Worm (Caenorhabditis elegans): Measurements from ENCODE around the gene F42D1.4.

Gene F42D1.4

DNA sequence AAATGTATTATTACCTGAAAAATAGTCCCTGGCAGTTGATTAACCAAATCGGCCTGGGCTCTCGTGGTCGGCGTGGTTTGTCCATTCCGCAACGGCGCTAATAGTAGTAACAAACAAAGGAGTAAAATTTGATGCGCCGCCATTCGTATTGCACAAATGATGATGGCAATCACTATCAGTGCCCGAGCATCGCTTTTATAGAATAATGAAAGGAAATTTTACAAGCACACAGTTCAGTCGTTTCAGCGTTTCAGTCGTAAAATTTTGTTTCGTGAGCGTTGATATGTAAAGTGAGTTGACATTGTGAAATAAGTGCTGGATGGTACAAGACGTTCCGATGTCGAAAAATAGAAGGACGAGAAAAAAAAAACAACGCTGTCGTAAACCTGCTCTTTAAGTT lies 35.4 kb upstream of the F42D1.4 start, which contains the start of gene Y16B4A.2:
Gene Y16B4A.2, minus strand, starts transcription at position 170 of the 400 bp plus-strand sequence.
- TF ChIP-seq B0310.2 (tag; optimal IDR thresholded peaks at IDR 0.05) = no peak
- no peak for TF ChIP-seq tbx-11 (GFP tag; IDR thresholded peaks at IDR 0.05)
- no peak for TF ChIP-seq flt-1 (GFP tag; IDR thresholded peaks at IDR 0.05)

DNA sequence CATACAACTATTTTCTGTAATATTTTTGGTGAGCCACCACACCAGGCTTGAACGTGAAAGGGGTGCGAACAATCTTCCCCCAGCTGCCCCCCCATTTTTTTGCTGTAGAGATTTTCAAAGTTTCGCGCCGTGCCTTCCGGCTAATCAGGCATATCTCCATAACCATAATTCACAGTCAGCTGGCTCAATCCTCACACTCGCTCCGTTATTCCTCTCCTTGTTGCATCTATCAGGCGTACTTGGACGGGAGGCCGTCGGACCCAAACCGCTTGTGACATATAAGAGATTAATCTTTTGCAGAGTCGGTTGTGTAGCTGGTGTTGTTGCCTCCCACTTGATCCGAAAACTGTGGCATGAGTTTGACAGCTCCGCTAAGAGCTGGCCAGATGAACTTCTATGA lies 33.8 kb upstream of the F42D1.4 start, which contains the start of gene unc-3:
Gene unc-3, plus strand, starts transcription at position 301 of the 400 bp plus-strand sequence.
- no peak for TF ChIP-seq tra-4 (tag; optimal IDR thresholded peaks at IDR 0.05)
- TF ChIP-seq ceh-36 (tag; optimal IDR thresholded peaks at IDR 0.05) = no peak
- TF ChIP-seq scrt-1 (GFP tag; IDR thresholded peaks at IDR 0.05) = no peak
- TF ChIP-seq aly-1 (tag; optimal IDR thresholded peaks at IDR 0.05) = no peak
- no peak for TF ChIP-seq tbx-11 (GFP tag; IDR thresholded peaks at IDR 0.05)
- TF ChIP-seq tbx-37 (GFP tag; conservative IDR thresholded peaks at IDR 0.05) = no peak

DNA sequence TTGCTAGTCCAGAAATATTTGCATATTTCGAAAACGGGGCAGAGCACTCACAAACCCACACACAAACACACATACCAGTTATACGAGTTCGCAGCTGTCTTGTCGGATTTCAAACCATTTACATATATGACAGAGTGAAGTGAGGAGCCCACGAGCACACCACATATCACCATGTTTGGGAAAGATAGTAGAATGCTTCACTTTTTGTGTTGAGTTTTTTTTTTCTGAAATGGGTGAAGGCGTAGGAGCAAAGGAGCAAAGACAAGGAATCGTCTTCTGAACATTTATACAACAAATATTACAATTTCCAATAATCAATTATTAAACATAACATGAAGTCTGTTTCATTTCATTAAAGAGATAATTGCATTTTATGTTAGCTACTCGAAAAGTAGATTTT lies 31.8 kb upstream of the F42D1.4 start:
- TF ChIP-seq ceh-13 (GFP tag; optimal IDR thresholded peaks at IDR 0.05) = no peak
- no peak for TF ChIP-seq tbx-11 (GFP tag; IDR thresholded peaks at IDR 0.05)
- TF ChIP-seq pes-1 (GFP tag; IDR thresholded peaks at IDR 0.05) = no peak
- no peak for TF ChIP-seq ceh-36 (tag; optimal IDR thresholded peaks at IDR 0.05)
- TF ChIP-seq ama-1 (optimal IDR thresholded peaks at IDR 0.05) = no peak

DNA sequence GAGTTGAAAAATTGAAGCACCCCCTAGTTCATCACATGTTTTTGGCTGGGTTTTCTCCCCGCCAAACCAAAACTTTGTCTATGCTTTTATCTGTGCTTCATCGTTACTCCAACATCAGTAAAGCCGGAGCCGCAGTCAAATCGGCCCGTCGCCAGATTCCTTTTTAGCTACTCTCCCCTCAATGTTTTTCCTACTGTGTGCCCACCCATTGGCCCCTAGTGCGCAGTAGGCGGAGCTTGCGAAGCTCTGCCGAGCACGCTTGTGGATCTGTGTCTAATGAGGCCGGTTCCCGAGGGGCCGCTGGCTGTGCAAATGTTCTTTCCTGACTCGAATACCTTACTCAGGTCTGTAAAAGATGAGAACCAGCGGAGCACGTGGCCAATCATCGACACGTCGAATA lies 30.7 kb upstream of the F42D1.4 start:
- TF ChIP-seq scrt-1 (GFP tag; IDR thresholded peaks at IDR 0.05) (no peak), hmg-4 (GFP tag; optimal IDR thresholded peaks at IDR 0.05) (peak; percentile 29), pes-1 (GFP tag; IDR thresholded peaks at IDR 0.05) (no peak), flt-1 (GFP tag; IDR thresholded peaks at IDR 0.05) (no peak), tra-4 (tag; optimal IDR thresholded peaks at IDR 0.05) (no peak)

DNA sequence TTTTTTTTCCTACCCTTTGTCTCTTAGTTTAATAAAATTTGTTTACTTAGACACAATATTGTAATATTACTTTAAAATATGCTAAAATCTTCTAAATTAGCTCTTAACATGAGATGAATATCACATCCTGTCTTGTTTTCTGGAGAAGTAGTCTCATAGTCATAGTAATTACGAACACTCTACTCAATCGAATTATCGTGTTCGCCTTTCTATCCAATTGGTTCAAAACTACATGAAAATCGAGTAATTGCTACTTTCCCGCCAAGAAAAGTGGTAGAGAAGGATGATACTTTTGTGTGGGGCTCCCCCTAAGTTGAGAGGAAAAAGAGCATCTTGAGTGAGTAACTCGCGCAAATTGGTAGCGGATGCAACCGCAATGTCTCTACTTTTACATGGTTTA lies 28.9 kb upstream of the F42D1.4 start:
- TF ChIP-seq hmbx-1 (tag; optimal IDR thresholded peaks at IDR 0.05) (no peak), B0310.2 (tag; optimal IDR thresholded peaks at IDR 0.05) (no peak), scrt-1 (GFP tag; IDR thresholded peaks at IDR 0.05) (no peak), ceh-36 (tag; optimal IDR thresholded peaks at IDR 0.05) (no peak), ceh-13 (GFP tag; optimal IDR thresholded peaks at IDR 0.05) (no peak), tbx-11 (GFP tag; IDR thresholded peaks at IDR 0.05) (no peak), aly-1 (tag; optimal IDR thresholded peaks at IDR 0.05) (no peak), ets-7 (tag; optimal IDR thresholded peaks at IDR 0.05) (no peak), tbx-37 (GFP tag; conservative IDR thresholded peaks at IDR 0.05) (no peak), F13C5.2 (tag; optimal IDR thresholded peaks at IDR 0.05) (no peak), ama-1 (optimal IDR thresholded peaks at IDR 0.05) (no peak)

DNA sequence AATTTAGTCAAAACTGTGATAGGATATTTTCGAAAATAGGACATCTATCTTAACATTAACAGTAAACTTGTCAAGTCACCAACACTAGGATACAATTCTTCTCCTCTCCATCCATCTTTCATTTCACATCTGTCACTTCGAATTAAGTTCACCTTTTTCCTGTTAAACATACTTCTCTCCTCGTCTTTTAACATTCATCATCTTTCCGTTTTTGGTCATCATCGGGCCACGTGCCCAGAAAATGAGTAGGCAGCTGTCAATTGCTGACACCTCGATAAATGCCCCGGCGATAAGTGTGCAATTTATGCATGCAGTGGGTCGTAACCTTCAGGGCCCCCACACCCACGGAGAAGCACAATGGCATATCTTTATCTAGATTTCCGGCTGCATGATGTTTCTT lies 26.9 kb upstream of the F42D1.4 start:
- TF ChIP-seq tbx-37 (GFP tag; conservative IDR thresholded peaks at IDR 0.05) (no peak), ceh-36 (tag; optimal IDR thresholded peaks at IDR 0.05) (no peak), sea-1 (GFP tag; conservative IDR thresholded peaks at IDR 0.05) (no peak), tbx-11 (GFP tag; IDR thresholded peaks at IDR 0.05) (no peak), flt-1 (GFP tag; IDR thresholded peaks at IDR 0.05) (no peak), ceh-13 (GFP tag; optimal IDR thresholded peaks at IDR 0.05) (no peak), ets-7 (tag; optimal IDR thresholded peaks at IDR 0.05) (no peak), tra-4 (tag; optimal IDR thresholded peaks at IDR 0.05) (no peak), pes-1 (GFP tag; IDR thresholded peaks at IDR 0.05) (no peak), ama-1 (optimal IDR thresholded peaks at IDR 0.05) (no peak), aly-1 (tag; optimal IDR thresholded peaks at IDR 0.05) (no peak), B0310.2 (tag; optimal IDR thresholded peaks at IDR 0.05) (no peak), hmg-4 (GFP tag; optimal IDR thresholded peaks at IDR 0.05) (no peak), F13C5.2 (tag; optimal IDR thresholded peaks at IDR 0.05) (no peak), hmbx-1 (tag; optimal IDR thresholded peaks at IDR 0.05) (no peak), scrt-1 (GFP tag; IDR thresholded peaks at IDR 0.05) (no peak), hnd-1 (tag; optimal IDR thresholded peaks at IDR 0.05) (no peak)

DNA sequence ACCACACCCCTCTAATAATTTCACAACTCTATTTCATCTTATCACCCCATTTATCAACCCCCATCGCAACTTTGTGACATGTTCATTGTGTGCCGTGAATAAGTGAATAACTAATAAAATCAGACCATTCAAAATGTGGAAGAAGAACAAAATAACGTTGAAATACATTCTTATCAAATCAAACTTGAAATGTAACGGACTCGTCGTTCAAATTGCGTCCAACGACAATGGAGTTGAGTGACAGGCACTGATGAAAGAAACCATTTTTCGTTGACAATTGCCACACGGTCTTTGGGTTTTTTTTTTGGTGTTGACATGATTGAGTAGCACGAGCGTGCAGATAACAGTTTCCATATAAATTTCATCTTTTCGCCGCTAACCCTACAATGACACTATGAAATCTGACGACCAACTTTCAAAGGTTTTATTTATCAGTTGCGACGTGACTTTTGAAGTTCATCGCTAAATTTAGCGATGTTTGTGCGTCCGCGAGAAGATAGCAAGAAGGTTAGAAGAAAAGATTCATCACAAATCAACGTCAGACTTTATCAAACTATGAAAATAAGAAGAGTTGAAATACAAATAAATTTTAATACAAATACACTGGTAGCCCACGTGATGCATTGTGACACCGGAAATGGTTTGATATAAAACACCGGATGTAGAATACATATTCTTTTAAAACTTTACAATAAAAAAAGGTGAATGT lies 23.4 kb upstream of the F42D1.4 start:
- TF ChIP-seq F13C5.2 (tag; optimal IDR thresholded peaks at IDR 0.05) = no peak
- no peak for TF ChIP-seq hnd-1 (tag; optimal IDR thresholded peaks at IDR 0.05)
- no peak for TF ChIP-seq tra-4 (tag; optimal IDR thresholded peaks at IDR 0.05)
- TF ChIP-seq hmbx-1 (tag; optimal IDR thresholded peaks at IDR 0.05) = no peak
- no peak for TF ChIP-seq ets-7 (tag; optimal IDR thresholded peaks at IDR 0.05)
- no peak for TF ChIP-seq tbx-37 (GFP tag; conservative IDR thresholded peaks at IDR 0.05)
- no peak for TF ChIP-seq aly-1 (tag; optimal IDR thresholded peaks at IDR 0.05)
- TF ChIP-seq sea-1 (GFP tag; conservative IDR thresholded peaks at IDR 0.05) = no peak
- no peak for TF ChIP-seq tbx-11 (GFP tag; IDR thresholded peaks at IDR 0.05)
- TF ChIP-seq flt-1 (GFP tag; IDR thresholded peaks at IDR 0.05) = no peak
- TF ChIP-seq ama-1 (optimal IDR thresholded peaks at IDR 0.05) = no peak

DNA sequence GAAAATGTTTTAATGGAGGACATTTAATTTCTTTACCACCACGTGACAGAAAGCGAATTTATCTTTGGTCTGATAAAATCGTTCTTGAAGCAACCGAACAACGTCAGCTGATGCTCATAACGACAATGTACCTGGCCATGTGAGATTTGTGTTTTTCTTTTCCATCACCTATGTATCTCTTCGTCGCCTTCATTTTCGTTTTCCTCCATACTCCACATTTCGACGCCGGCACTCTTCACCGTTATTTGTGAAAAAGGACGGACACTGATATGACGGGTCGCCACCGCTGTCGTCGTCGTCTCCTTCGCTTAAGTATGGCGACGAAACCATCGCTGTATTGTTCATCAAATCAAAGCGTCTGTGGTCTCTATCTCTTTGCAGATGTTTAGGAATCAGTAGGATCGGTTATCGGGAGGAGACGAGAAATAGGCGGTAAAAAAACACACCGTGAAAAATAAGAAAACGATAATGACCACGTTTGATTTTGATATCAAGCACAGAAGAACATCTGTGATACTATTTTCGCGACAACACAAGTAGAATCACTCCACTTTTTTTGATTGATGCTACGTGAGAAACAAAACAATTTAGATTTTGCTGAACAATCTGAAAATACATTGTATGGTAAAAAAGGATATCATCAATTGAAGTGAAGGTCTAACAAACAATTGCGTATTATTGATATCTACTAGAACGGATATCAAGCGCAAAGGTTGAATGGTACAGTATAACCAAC lies 20.0 kb upstream of the F42D1.4 start:
- TF ChIP-seq flt-1 (GFP tag; IDR thresholded peaks at IDR 0.05) = no peak
- no peak for TF ChIP-seq hmg-4 (GFP tag; optimal IDR thresholded peaks at IDR 0.05)
- TF ChIP-seq tbx-37 (GFP tag; conservative IDR thresholded peaks at IDR 0.05) = no peak
- no peak for TF ChIP-seq sea-1 (GFP tag; conservative IDR thresholded peaks at IDR 0.05)
- TF ChIP-seq tra-4 (tag; optimal IDR thresholded peaks at IDR 0.05) = no peak
- no peak for TF ChIP-seq aly-1 (tag; optimal IDR thresholded peaks at IDR 0.05)
- TF ChIP-seq pes-1 (GFP tag; IDR thresholded peaks at IDR 0.05) = no peak
- no peak for TF ChIP-seq ets-7 (tag; optimal IDR thresholded peaks at IDR 0.05)
- TF ChIP-seq hmbx-1 (tag; optimal IDR thresholded peaks at IDR 0.05) = no peak
- TF ChIP-seq F13C5.2 (tag; optimal IDR thresholded peaks at IDR 0.05) = no peak
- no peak for TF ChIP-seq tbx-11 (GFP tag; IDR thresholded peaks at IDR 0.05)
- TF ChIP-seq hnd-1 (tag; optimal IDR thresholded peaks at IDR 0.05) = no peak
